Worm (Caenorhabditis elegans): ENCODE data around the gene C48D5.3.

ce11 chrIII:3566785-3567184 lies 14.8 kb downstream of the C48D5.3 start:
- TF ChIP-seq dve-1 (tag; optimal IDR thresholded peaks at IDR 0.05), result no peak
- no peak for TF ChIP-seq tbx-2 (tag; optimal IDR thresholded peaks at IDR 0.05)
- no peak for TF ChIP-seq fkh-10 (GFP tag; optimal IDR thresholded peaks at IDR 0.05)
- no peak for TF ChIP-seq hlh-13 (GFP tag; optimal IDR thresholded peaks at IDR 0.05)
- TF ChIP-seq F13H6.1 (tag; optimal IDR thresholded peaks at IDR 0.05), result no peak
- no peak for TF ChIP-seq pax-1 (tag; optimal IDR thresholded peaks at IDR 0.05)
- no peak for TF ChIP-seq ceh-6 (GFP tag; optimal IDR thresholded peaks at IDR 0.05)
- no peak for TF ChIP-seq ceh-34 (tag; optimal IDR thresholded peaks at IDR 0.05)
- no peak for TF ChIP-seq pag-3 (tag; optimal IDR thresholded peaks at IDR 0.05; ENCODE audit: borderline replicate concordance)
- no peak for TF ChIP-seq nhr-232 (tag; optimal IDR thresholded peaks at IDR 0.05)

All from whole organism, late embryonic.